Worm (Caenorhabditis elegans) whole organism, late embryonic: ENCODE data around the gene dhs-8.

Experiments used
- K02D7.2 ChIP-seq: sonication (generic microtip); optimal IDR thresholded peaks from 2 replicates; lab custom pipeline; 2017; ENCODE audit warnings: mild to moderate bottlenecking, missing genetic modification characterization, missing compliant biosample characterization
- ama-1 ChIP-seq: fragments of 150-350 bp; optimal IDR thresholded peaks from 2 replicates; lab custom pipeline; 2014
- ceh-14 ChIP-seq: sonication (generic microtip); optimal IDR thresholded peaks from 2 replicates; lab custom pipeline; 2016; ENCODE audit warnings: missing genotype, missing genetic modification characterization, missing compliant biosample characterization
- ceh-6 ChIP-seq: fragments of 200-800 bp; sonication (Bioruptor generic); optimal IDR thresholded peaks from 2 replicates; lab custom pipeline; 2018; ENCODE audit warnings: mild to moderate bottlenecking, missing genetic modification characterization, missing compliant biosample characterization
- dve-1 ChIP-seq: sonication (generic microtip); optimal IDR thresholded peaks from 2 replicates; lab custom pipeline; 2017; ENCODE audit warnings: antibody characterized with exemption, mild to moderate bottlenecking, missing genetic modification characterization, missing compliant biosample characterization
- elt-4 ChIP-seq: sonication (generic microtip); optimal IDR thresholded peaks from 2 replicates; lab custom pipeline; 2016; ENCODE audit warnings: missing genetic modification characterization, missing compliant biosample characterization
- hlh-13 ChIP-seq: fragments of 200-800 bp; sonication (Bioruptor generic); optimal IDR thresholded peaks from 2 replicates; lab custom pipeline; 2018; ENCODE audit warnings: mild to moderate bottlenecking, missing genetic modification characterization, missing compliant biosample characterization
- nfya-1 ChIP-seq: sonication (generic microtip); optimal IDR thresholded peaks from 2 replicates; lab custom pipeline; 2017; ENCODE audit warnings: missing genetic modification characterization, mild to moderate bottlenecking, missing compliant biosample characterization, antibody characterized with exemption, moderate library complexity
- nhr-11 ChIP-seq: fragments of 150-350 bp; optimal IDR thresholded peaks from 2 replicates; lab custom pipeline; 2014; ENCODE audit warnings: missing biosample characterization, missing genetic modification characterization
- nhr-232 ChIP-seq: sonication (generic microtip); optimal IDR thresholded peaks from 2 replicates; lab custom pipeline; 2016; ENCODE audit warnings: missing genetic modification characterization, missing compliant biosample characterization
- pha-4 ChIP-seq: fragments of 150-350 bp; optimal IDR thresholded peaks from 2 replicates; lab custom pipeline; 2018; ENCODE audit warnings: missing biosample characterization, missing genetic modification reagents, missing genetic modification characterization
- ref-2 ChIP-seq: sonication (generic microtip); optimal IDR thresholded peaks from 2 replicates; lab custom pipeline; 2016; ENCODE audit warnings: missing genetic modification characterization, missing compliant biosample characterization
- tbx-2 ChIP-seq: sonication (generic microtip); optimal IDR thresholded peaks from 2 replicates; lab custom pipeline; 2016; ENCODE audit warnings: missing genetic modification characterization, missing compliant biosample characterization
- unc-3 ChIP-seq, 2 experiments: fragments of 200-800 bp in 1 of 2; sonication (Bioruptor generic) in 1 of 2; sonication (generic microtip) in 1 of 2; conservative IDR thresholded peaks in 1 of 2; optimal IDR thresholded peaks in 1 of 2; 2 replicates each; pipeline versions ENCODE4 v1.3.6 to Lab custom; 2016 to 2022; ENCODE audit warnings: missing compliant biosample characterization in 2 of 2, missing genetic modification characterization in 2 of 2, missing genetic modification reagents in 1 of 2

ce11 chrII:14489407-14489806 is 8.4 kb upstream of the dhs-8 start, which contains the start of gene vnut-1:
- TF ChIP-seq ceh-14 (tag; lab: Kevin White, UChicago) (no peak), hlh-13 (GFP tag; lab: Kevin White, UChicago) (no peak), pha-4 (no peak), nfya-1 (tag; lab: Kevin White, UChicago) (peak; percentile 4), ama-1 (lab: Kevin White, UChicago) (no peak), ref-2 (no peak), ceh-6 (no peak), tbx-2 (no peak), nhr-11 (tag; lab: Kevin White, UChicago) (no peak), elt-4 (no peak), dve-1 (tag; lab: Kevin White, UChicago) (no peak), K02D7.2 (tag; lab: Kevin White, UChicago) (no peak), nhr-232 (tag; lab: Kevin White, UChicago) (no peak), unc-3 (GFP tag; conservative IDR thresholded peaks at IDR 0.05; lab: Robert Waterston, UW) (no peak), unc-3 (tag; optimal IDR thresholded peaks at IDR 0.05; lab: Kevin White, UChicago) (no peak)
